Worm (Caenorhabditis elegans) whole organism, young adult: Measurements from ENCODE around the gene lig-1.

Experiments
- F49E8.2 ChIP-seq: sonication (generic microtip); optimal IDR thresholded peaks from 3 replicates; lab custom pipeline; 2017; ENCODE audit warnings: missing genetic modification characterization, mild to moderate bottlenecking, missing compliant biosample characterization, antibody characterized with exemption, moderate library complexity; ENCODE audit not compliant: insufficient read depth
- F57C9.4 ChIP-seq: sonication (generic microtip); optimal IDR thresholded peaks from 2 replicates; lab custom pipeline; 2017; ENCODE audit warnings: mild to moderate bottlenecking, missing genetic modification characterization, missing compliant biosample characterization
- Y79H2A.3 ChIP-seq: fragments of 200-800 bp; sonication (Bioruptor generic); conservative IDR thresholded peaks from 2 replicates; pipeline ENCODE4 v1.3.6; 2022; ENCODE audit warnings: missing genetic modification reagents, missing genetic modification characterization, missing compliant biosample characterization
- ceh-79 ChIP-seq: sonication (generic microtip); optimal IDR thresholded peaks from 2 replicates; lab custom pipeline; 2017; ENCODE audit warnings: mild to moderate bottlenecking, missing genetic modification characterization, missing compliant biosample characterization
- hlh-26 ChIP-seq: fragments of 200-800 bp; sonication (Bioruptor generic); conservative IDR thresholded peaks from 2 replicates; pipeline ENCODE4 v1.3.6; 2022; ENCODE audit warnings: missing genetic modification reagents, missing genetic modification characterization, missing compliant biosample characterization
- rcor-1 ChIP-seq: fragments of 200-800 bp; sonication (Bioruptor generic); IDR thresholded peaks from 2 replicates; pipeline ENCODE4 v1.3.6; 2022; ENCODE audit warnings: missing genetic modification reagents, missing genetic modification characterization, missing compliant biosample characterization
- sea-2 ChIP-seq: fragments of 200-800 bp; sonication (Bioruptor generic); IDR thresholded peaks from 2 replicates; pipeline ENCODE4 v1.3.6; 2022; ENCODE audit warnings: missing genetic modification characterization, missing compliant biosample characterization
- unc-130 ChIP-seq: sonication (generic microtip); optimal IDR thresholded peaks from 2 replicates; lab custom pipeline; 2016; ENCODE audit warnings: missing genetic modification reagents, missing genetic modification characterization, missing compliant biosample characterization
- unc-62 ChIP-seq: fragments of 150-350 bp; optimal IDR thresholded peaks from 2 replicates; lab custom pipeline; 2014; ENCODE audit warnings: missing biosample characterization, missing genetic modification reagents, missing genetic modification characterization
- ztf-28 ChIP-seq: fragments of 200-800 bp; sonication (Bioruptor generic); IDR thresholded peaks from 2 replicates; pipeline ENCODE4 v1.3.6; 2022; ENCODE audit warnings: missing genetic modification reagents, missing genetic modification characterization, missing compliant biosample characterization

ce11 chrV:10773216-10773615 is 40.7 kb upstream of the lig-1 start:
- TF ChIP-seq ztf-28 (GFP tag; lab: Robert Waterston, UW) (no peak), F57C9.4 (no peak), unc-130 (GFP tag; lab: Kevin White, UChicago) (no peak), unc-62 (GFP tag; lab: Kevin White, UChicago) (no peak), ceh-79 (tag; lab: Kevin White, UChicago) (no peak), hlh-26 (no peak), Y79H2A.3 (GFP tag; lab: Robert Waterston, UW) (no peak), rcor-1 (GFP tag; lab: Robert Waterston, UW) (no peak), sea-2 (GFP tag; lab: Robert Waterston, UW) (no peak), F49E8.2 (tag; lab: Kevin White, UChicago) (no peak)
